Worm (Caenorhabditis elegans): ENCODE results near the gene C17G10.6.

DNA sequence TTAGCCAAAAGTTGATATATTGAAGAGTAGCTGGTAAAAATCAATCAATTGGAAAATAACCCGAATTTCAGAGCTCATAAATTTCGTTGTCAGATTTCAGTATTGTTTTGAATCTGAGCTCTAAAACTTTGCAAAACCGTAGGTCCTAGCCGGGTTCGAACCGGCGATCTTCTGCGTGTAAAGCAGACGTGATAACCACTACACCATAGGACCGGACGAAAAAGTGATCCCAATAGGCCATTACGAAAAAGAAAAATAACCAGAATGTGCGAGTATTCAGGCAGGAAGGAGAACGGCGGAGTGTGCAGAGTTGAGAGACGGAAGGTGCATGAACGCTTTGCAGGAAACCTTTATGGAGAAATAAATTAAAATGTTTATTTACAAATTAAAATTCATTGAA, 26.0 kb downstream of the C17G10.6 start:
- TF ChIP-seq snpc-4 (tag; optimal IDR thresholded peaks at IDR 0.05) (peak; percentile 55), aly-2 (tag; optimal IDR thresholded peaks at IDR 0.05) (no peak), fos-1 (tag; optimal IDR thresholded peaks at IDR 0.05) (no peak), nhr-237 (tag; optimal IDR thresholded peaks at IDR 0.05) (no peak), unc-62 (GFP tag; optimal IDR thresholded peaks at IDR 0.05) (no peak), nhr-25 (tag; optimal IDR thresholded peaks at IDR 0.05) (no peak), nhr-67 (tag; optimal IDR thresholded peaks at IDR 0.05) (no peak), nhr-28 (tag; optimal IDR thresholded peaks at IDR 0.05) (no peak), ceh-82 (tag; optimal IDR thresholded peaks at IDR 0.05) (no peak)
